Worm (Caenorhabditis elegans) whole organism, L2 larva: Measurements from ENCODE around the gene cyp-13A11.

Experiments
- C34F6.9 ChIP-seq: fragments of 150-350 bp; optimal IDR thresholded peaks from 2 replicates; lab custom pipeline; 2014; ENCODE audit warnings: missing biosample characterization, missing genetic modification characterization
- F13H6.1 ChIP-seq: sonication (generic microtip); optimal IDR thresholded peaks from 2 replicates; lab custom pipeline; 2016; ENCODE audit warnings: missing genetic modification characterization, missing compliant biosample characterization
- R02D3.7 ChIP-seq: fragments of 150-350 bp; optimal IDR thresholded peaks from 2 replicates; lab custom pipeline; 2014; ENCODE audit warnings: missing biosample characterization, missing genetic modification characterization
- ZK546.5 ChIP-seq: sonication (generic microtip); optimal IDR thresholded peaks from 2 replicates; lab custom pipeline; 2017; ENCODE audit warnings: missing biosample characterization, missing genetic modification characterization
- alr-1 ChIP-seq: fragments of 150-350 bp; optimal IDR thresholded peaks from 2 replicates; lab custom pipeline; 2014; ENCODE audit warnings: missing biosample characterization, missing genetic modification characterization
- aly-2 ChIP-seq: fragments of 150-350 bp; optimal IDR thresholded peaks from 2 replicates; lab custom pipeline; 2014; ENCODE audit warnings: missing biosample characterization, missing genetic modification characterization
- ama-1 ChIP-seq: fragments of 150-350 bp; optimal IDR thresholded peaks from 2 replicates; lab custom pipeline; 2018; ENCODE audit warnings: inconsistent platforms
- blmp-1 ChIP-seq: sonication (generic microtip); optimal IDR thresholded peaks from 2 replicates; lab custom pipeline; 2017; ENCODE audit warnings: missing genetic modification characterization, mild to moderate bottlenecking, missing compliant biosample characterization, antibody characterized with exemption, moderate library complexity; ENCODE audit not compliant: insufficient read depth
- ceh-16 ChIP-seq: fragments of 150-350 bp; optimal IDR thresholded peaks from 2 replicates; lab custom pipeline; 2014; ENCODE audit warnings: missing biosample characterization, missing genetic modification characterization
- ceh-82 ChIP-seq: fragments of 150-350 bp; optimal IDR thresholded peaks from 2 replicates; lab custom pipeline; 2014; ENCODE audit warnings: missing biosample characterization, missing genetic modification characterization
- crh-2 ChIP-seq: sonication (generic microtip); optimal IDR thresholded peaks from 2 replicates; lab custom pipeline; 2017; ENCODE audit warnings: missing biosample characterization, missing genetic modification characterization
- dmd-4 ChIP-seq: sonication (generic microtip); optimal IDR thresholded peaks from 2 replicates; lab custom pipeline; 2017; ENCODE audit warnings: missing biosample characterization, missing genetic modification characterization
- elt-1 ChIP-seq: fragments of 150-350 bp; optimal IDR thresholded peaks from 2 replicates; lab custom pipeline; 2014; ENCODE audit warnings: missing biosample characterization, missing genetic modification characterization
- elt-3 ChIP-seq: sonication (generic microtip); optimal IDR thresholded peaks from 2 replicates; lab custom pipeline; 2017; ENCODE audit warnings: missing biosample characterization, missing genetic modification characterization
- fos-1 ChIP-seq: fragments of 150-350 bp; optimal IDR thresholded peaks from 2 replicates; lab custom pipeline; 2014; ENCODE audit warnings: missing biosample characterization, missing genetic modification characterization
- gmeb-1 ChIP-seq: fragments of 150-350 bp; optimal IDR thresholded peaks from 2 replicates; lab custom pipeline; 2014; ENCODE audit warnings: missing biosample characterization, missing genetic modification characterization
- lin-11 ChIP-seq: fragments of 150-350 bp; sonication (generic microtip); optimal IDR thresholded peaks from 2 replicates; lab custom pipeline; 2014; ENCODE audit warnings: missing biosample characterization, missing genetic modification characterization, inconsistent platforms, mixed read lengths
- lin-13 ChIP-seq: fragments of 150-350 bp; optimal IDR thresholded peaks from 2 replicates; lab custom pipeline; 2014; ENCODE audit warnings: missing biosample characterization, missing genetic modification reagents, missing genetic modification characterization
- lin-39 ChIP-seq: fragments of 150-350 bp; optimal IDR thresholded peaks from 2 replicates; lab custom pipeline; 2014; ENCODE audit warnings: missing biosample characterization, missing genetic modification reagents, missing genetic modification characterization
- lsy-2 ChIP-seq, 2 experiments: fragments of 150-350 bp in 1 of 2; sonication (generic microtip) in 1 of 2; optimal IDR thresholded peaks; 2 replicates each; lab custom pipeline; 2014 to 2017; ENCODE audit warnings: missing biosample characterization in 2 of 2, missing genetic modification characterization in 2 of 2
- mbf-1 ChIP-seq: sonication (generic microtip); optimal IDR thresholded peaks from 2 replicates; lab custom pipeline; 2017; ENCODE audit warnings: missing biosample characterization, missing genetic modification characterization
- mdl-1 ChIP-seq, 2 experiments: fragments of 150-350 bp in 1 of 2; sonication (generic microtip) in 1 of 2; optimal IDR thresholded peaks; 2 replicates each; lab custom pipeline; 2017; ENCODE audit warnings: missing biosample characterization in 2 of 2, missing genetic modification characterization in 2 of 2
- nhr-10 ChIP-seq: sonication (generic microtip); optimal IDR thresholded peaks from 2 replicates; lab custom pipeline; 2017; ENCODE audit warnings: missing biosample characterization, missing genetic modification characterization
- nhr-11 ChIP-seq: fragments of 150-350 bp; optimal IDR thresholded peaks from 2 replicates; lab custom pipeline; 2014; ENCODE audit warnings: missing biosample characterization, missing genetic modification characterization
- nhr-12 ChIP-seq: fragments of 150-350 bp; optimal IDR thresholded peaks from 2 replicates; lab custom pipeline; 2014; ENCODE audit warnings: missing biosample characterization, missing genetic modification characterization
- nhr-129 ChIP-seq: fragments of 150-350 bp; optimal IDR thresholded peaks from 2 replicates; lab custom pipeline; 2014; ENCODE audit warnings: missing biosample characterization, missing genetic modification characterization
- nhr-21 ChIP-seq: fragments of 150-350 bp; optimal IDR thresholded peaks from 2 replicates; lab custom pipeline; 2014; ENCODE audit warnings: missing biosample characterization, missing genetic modification characterization
- nhr-23 ChIP-seq: fragments of 150-350 bp; optimal IDR thresholded peaks from 2 replicates; lab custom pipeline; 2014; ENCODE audit warnings: missing biosample characterization, missing genetic modification reagents, missing genetic modification characterization
- nhr-237 ChIP-seq: fragments of 150-350 bp; optimal IDR thresholded peaks from 2 replicates; lab custom pipeline; 2014; ENCODE audit warnings: missing biosample characterization, missing genetic modification characterization
- nhr-25 ChIP-seq: fragments of 150-350 bp; sonication (generic microtip); optimal IDR thresholded peaks from 3 replicates; lab custom pipeline; 2014; ENCODE audit warnings: missing biosample characterization, missing genetic modification characterization
- nhr-6 ChIP-seq: fragments of 150-350 bp; optimal IDR thresholded peaks from 2 replicates; lab custom pipeline; 2014; ENCODE audit warnings: missing biosample characterization, missing genetic modification characterization
- peb-1 ChIP-seq: fragments of 150-350 bp; optimal IDR thresholded peaks from 2 replicates; lab custom pipeline; 2014; ENCODE audit warnings: missing biosample characterization, missing genetic modification characterization
- sem-4 ChIP-seq: fragments of 150-350 bp; optimal IDR thresholded peaks from 2 replicates; lab custom pipeline; 2014; ENCODE audit warnings: missing biosample characterization, missing genetic modification reagents, missing genetic modification characterization
- skn-1 ChIP-seq: sonication (generic microtip); optimal IDR thresholded peaks from 2 replicates; lab custom pipeline; 2017; ENCODE audit warnings: missing biosample characterization, missing genetic modification characterization
- sma-9 ChIP-seq, 2 experiments: fragments of 150-350 bp in 1 of 2; sonication (generic microtip) in 1 of 2; optimal IDR thresholded peaks; 2 replicates each; lab custom pipeline; 2014 to 2016; ENCODE audit warnings: missing genetic modification characterization in 2 of 2, mild to moderate bottlenecking in 1 of 2, missing biosample characterization in 1 of 2, missing compliant biosample characterization in 1 of 2, missing genetic modification reagents in 1 of 2, moderate library complexity in 1 of 2
- unc-39 ChIP-seq: fragments of 150-350 bp; optimal IDR thresholded peaks from 2 replicates; lab custom pipeline; 2014; ENCODE audit warnings: missing biosample characterization, missing genetic modification characterization
- unc-55 ChIP-seq: fragments of 150-350 bp; sonication (generic microtip); optimal IDR thresholded peaks from 3 replicates; lab custom pipeline; 2014; ENCODE audit warnings: missing biosample characterization, missing genetic modification reagents, missing genetic modification characterization
- unc-62 ChIP-seq: fragments of 150-350 bp; optimal IDR thresholded peaks from 2 replicates; lab custom pipeline; 2014; ENCODE audit warnings: missing biosample characterization, missing genetic modification reagents, missing genetic modification characterization
- zag-1 ChIP-seq: fragments of 150-350 bp; optimal IDR thresholded peaks from 2 replicates; lab custom pipeline; 2014; ENCODE audit warnings: missing biosample characterization, missing genetic modification characterization
- ztf-1 ChIP-seq: fragments of 200-800 bp; sonication (Bioruptor generic); conservative IDR thresholded peaks from 2 replicates; pipeline ENCODE4 v1.3.6; 2022; ENCODE audit warnings: missing genetic modification characterization, missing compliant biosample characterization
- ztf-11 ChIP-seq: sonication (generic microtip); optimal IDR thresholded peaks from 2 replicates; lab custom pipeline; 2017; ENCODE audit warnings: missing biosample characterization, missing genetic modification characterization
- ztf-4 ChIP-seq: fragments of 150-350 bp; optimal IDR thresholded peaks from 2 replicates; lab custom pipeline; 2014; ENCODE audit warnings: missing biosample characterization, missing genetic modification characterization

Gene cyp-13A11

DNA sequence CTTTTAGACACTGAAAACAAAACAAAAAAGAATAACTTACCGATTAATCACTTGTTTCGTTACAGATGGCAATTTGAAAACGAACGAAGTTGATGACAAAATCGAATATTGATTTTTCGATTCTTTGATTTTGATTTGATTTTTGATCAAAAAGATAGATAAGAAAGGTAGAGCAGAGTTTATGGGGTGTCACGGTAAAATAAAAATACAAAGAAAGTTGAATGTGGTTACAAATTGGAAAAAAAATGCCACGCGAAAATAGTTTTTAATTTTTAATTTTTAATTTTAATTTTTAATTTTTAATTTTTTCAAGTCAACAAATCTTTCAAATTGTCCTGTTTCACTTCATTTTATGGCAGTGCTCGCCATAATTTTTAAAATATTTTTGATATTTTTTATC is 34.5 kb downstream of the cyp-13A11 start, which contains the start of gene F54F12.1:
F54F12.1 (minus strand) TSS at position 101 of the 400 bp plus-strand sequence.
- TF ChIP-seq lin-13 (no peak), mdl-1 (tag; optimal IDR thresholded peaks at IDR 0.05; lab: Kevin White, UChicago) (no peak), zag-1 (no peak), peb-1 (no peak), sem-4 (tag; lab: Kevin White, UChicago) (no peak), elt-1 (no peak), nhr-21 (tag; lab: Kevin White, UChicago) (no peak), unc-62 (no peak), ztf-11 (tag; lab: Kevin White, UChicago) (no peak), gmeb-1 (tag; lab: Kevin White, UChicago) (no peak), nhr-129 (tag; lab: Kevin White, UChicago) (no peak), unc-55 (GFP tag; lab: Kevin White, UChicago) (no peak), ZK546.5 (tag; lab: Kevin White, UChicago) (no peak), nhr-10 (tag; lab: Kevin White, UChicago) (no peak), aly-2 (no peak), nhr-11 (tag; lab: Kevin White, UChicago) (no peak), ztf-4 (tag; lab: Kevin White, UChicago) (no peak), R02D3.7 (tag; lab: Kevin White, UChicago) (no peak), C34F6.9 (no peak), unc-39 (no peak)
- TF ChIP-seq, all 48 proteins: peak for 0

- TF ChIP-seq ztf-4 (tag; lab: Kevin White, UChicago): no peak
- no peak for TF ChIP-seq blmp-1 (tag; lab: Kevin White, UChicago)
- TF ChIP-seq zag-1: no peak
- no peak for TF ChIP-seq fos-1 (tag; lab: Kevin White, UChicago)
- TF ChIP-seq elt-3 (tag; lab: Kevin White, UChicago): no peak
- no peak for TF ChIP-seq lin-11 (tag; lab: Kevin White, UChicago)
- TF ChIP-seq nhr-129 (tag; lab: Kevin White, UChicago): no peak
- TF ChIP-seq nhr-23 (tag; lab: Kevin White, UChicago): no peak
- no peak for TF ChIP-seq alr-1 (tag; lab: Kevin White, UChicago)
- no peak for TF ChIP-seq gmeb-1 (tag; lab: Kevin White, UChicago)
- TF ChIP-seq, all 48 proteins: peak for 0
Observed at ce11 chrIII:13056230-13056629, 35.4 kb downstream of the cyp-13A11 start.

DNA sequence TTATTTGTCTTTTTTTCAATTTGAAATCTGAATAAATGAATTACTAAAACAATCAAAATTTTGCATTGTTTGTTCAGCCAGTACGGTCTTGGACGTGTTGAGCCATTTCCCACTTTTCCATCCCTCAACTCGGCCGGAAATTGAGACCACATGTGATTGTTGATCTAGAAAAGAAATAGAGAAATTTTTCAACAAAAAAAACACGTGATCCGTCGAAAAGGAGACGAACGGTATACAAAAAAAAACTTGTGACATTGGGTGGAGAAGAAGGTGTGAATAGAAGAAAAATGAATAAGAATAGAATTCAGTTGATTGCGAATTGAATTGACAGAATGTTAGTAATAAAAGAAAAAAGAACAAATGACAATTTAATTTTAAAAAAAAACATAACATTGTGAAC is 35.9 kb downstream of the cyp-13A11 start:
- peak; percentile 23 for TF ChIP-seq nhr-129 (tag; lab: Kevin White, UChicago)
- no peak for TF ChIP-seq mbf-1 (tag; lab: Kevin White, UChicago)
- TF ChIP-seq lsy-2 (tag; optimal IDR thresholded peaks at IDR 0.05; lab: Kevin White, UChicago): no peak
- TF ChIP-seq zag-1: no peak
- TF ChIP-seq nhr-12 (tag; lab: Kevin White, UChicago): no peak
- no peak for TF ChIP-seq gmeb-1 (tag; lab: Kevin White, UChicago)
- TF ChIP-seq, all 48 proteins: peak for 1

DNA sequence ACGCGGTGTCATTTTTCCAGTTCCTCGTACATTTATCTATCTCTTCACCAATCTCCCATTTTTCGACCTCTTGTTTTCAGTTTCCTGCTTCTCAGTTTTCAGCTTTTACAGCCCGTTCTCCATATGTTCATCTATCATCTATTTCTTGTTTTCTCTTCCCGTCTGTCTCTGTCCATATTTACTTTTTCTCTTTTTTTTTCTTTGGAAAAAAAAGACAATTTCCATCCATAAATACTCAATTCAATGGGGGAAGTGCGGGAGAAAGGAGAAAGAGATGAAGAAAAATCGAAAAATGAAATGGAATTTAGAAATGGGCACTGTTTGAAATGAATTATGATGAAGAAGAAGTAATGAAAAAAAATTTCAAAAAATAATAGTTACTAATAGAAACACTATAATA is 37.3 kb downstream of the cyp-13A11 start:
- TF ChIP-seq skn-1 (tag; lab: Kevin White, UChicago) (no peak), unc-55 (GFP tag; lab: Kevin White, UChicago) (peak; percentile 74)

- TF ChIP-seq lin-39 (tag; lab: Kevin White, UChicago) (no peak), elt-3 (tag; lab: Kevin White, UChicago) (no peak), crh-2 (tag; lab: Kevin White, UChicago) (peak; percentile 54), ZK546.5 (tag; lab: Kevin White, UChicago) (no peak), aly-2 (no peak), nhr-21 (tag; lab: Kevin White, UChicago) (no peak), skn-1 (tag; lab: Kevin White, UChicago) (peak; percentile 58), sma-9 (GFP tag; optimal IDR thresholded peaks at IDR 0.05; lab: Kevin White, UChicago) (peak; percentile 73), sma-9 (tag; optimal IDR thresholded peaks at IDR 0.05; lab: Kevin White, UChicago) (no peak), C34F6.9 (peak; percentile 10), lsy-2 (tag; optimal IDR thresholded peaks at IDR 0.05; lab: Kevin White, UChicago) (peak in 1 of 2 experiments; percentile 31), sem-4 (tag; lab: Kevin White, UChicago) (no peak), ztf-1 (GFP tag; lab: Robert Waterston, UW) (no peak), fos-1 (tag; lab: Kevin White, UChicago) (peak; percentile 99), nhr-10 (tag; lab: Kevin White, UChicago) (no peak), unc-62 (no peak), lin-11 (tag; lab: Kevin White, UChicago) (no peak), nhr-23 (tag; lab: Kevin White, UChicago) (no peak), R02D3.7 (tag; lab: Kevin White, UChicago) (no peak), lin-13 (no peak), nhr-6 (tag; lab: Kevin White, UChicago) (no peak), F13H6.1 (tag; lab: Kevin White, UChicago) (peak; percentile 20), mbf-1 (tag; lab: Kevin White, UChicago) (no peak), nhr-237 (tag; lab: Kevin White, UChicago) (no peak), dmd-4 (tag; lab: Kevin White, UChicago) (no peak), nhr-11 (tag; lab: Kevin White, UChicago) (no peak), ceh-82 (tag; lab: Kevin White, UChicago) (no peak), nhr-25 (tag; lab: Kevin White, UChicago) (no peak), ceh-16 (tag; lab: Kevin White, UChicago) (no peak), ama-1 (lab: Kevin White, UChicago) (no peak)
Observed at ce11 chrIII:13059335-13059734, 38.5 kb downstream of the cyp-13A11 start.
